Fruit fly (Drosophila melanogaster) whole organism, embryonic: ENCODE data around the gene Gfat2.

Experiments
- Abd-B ChIP-seq: fragments of 200-800 bp; sonication (Bioruptor generic); optimal IDR thresholded peaks from 2 replicates; lab custom pipeline; 2018; ENCODE audit warnings: missing biosample characterization, mild to moderate bottlenecking, missing genetic modification characterization, moderate library complexity
- Aef1 ChIP-seq: fragments of 200-800 bp; sonication (Bioruptor generic); IDR thresholded peaks from 3 replicates; pipeline ENCODE4 v1.3.6; 2022; ENCODE audit warnings: missing biosample characterization, missing genetic modification characterization
- Blimp-1 ChIP-seq: fragments of 200-800 bp; sonication (Bioruptor generic); optimal IDR thresholded peaks from 3 replicates; lab custom pipeline; 2018; ENCODE audit warnings: missing biosample characterization, missing genetic modification characterization, mild to moderate bottlenecking, moderate library complexity, missing genetic modification reagents
- Bteb2 ChIP-seq: fragments of 200-800 bp; sonication (Bioruptor generic); optimal IDR thresholded peaks from 2 replicates; lab custom pipeline; 2016; ENCODE audit warnings: missing biosample characterization, missing genetic modification characterization
- CG10321 ChIP-seq: fragments of 200-800 bp; sonication (Bioruptor generic); IDR thresholded peaks from 2 replicates; pipeline ENCODE4 v1.3.6; 2022; ENCODE audit warnings: missing biosample characterization, missing genetic modification characterization
- CG11085 ChIP-seq: fragments of 200-800 bp; sonication (Bioruptor generic); IDR thresholded peaks from 2 replicates; pipeline ENCODE4 v1.3.6; 2022; ENCODE audit warnings: missing biosample characterization, missing genetic modification characterization
- CG14710 ChIP-seq: fragments of 200-800 bp; sonication (Bioruptor generic); optimal IDR thresholded peaks from 3 replicates; lab custom pipeline; 2019; ENCODE audit warnings: missing biosample characterization, mild to moderate bottlenecking, missing genetic modification characterization, moderate library complexity
- CG14860 ChIP-seq: fragments of 200-800 bp; sonication (Bioruptor generic); IDR thresholded peaks from 3 replicates; pipeline ENCODE4 v1.3.6; 2022; ENCODE audit warnings: missing biosample characterization, missing genetic modification characterization; ENCODE audit not compliant: partially characterized antibody
- CG1529 ChIP-seq: fragments of 200-800 bp; sonication (Bioruptor generic); optimal IDR thresholded peaks from 3 replicates; lab custom pipeline; 2018; ENCODE audit warnings: missing biosample characterization, missing genetic modification characterization
- CG15696 ChIP-seq: fragments of 200-800 bp; sonication (Bioruptor generic); optimal IDR thresholded peaks from 2 replicates; lab custom pipeline; 2019; ENCODE audit warnings: missing biosample characterization, mild to moderate bottlenecking, missing genetic modification characterization, moderate library complexity
- CG17359 ChIP-seq: fragments of 200-800 bp; sonication (Bioruptor generic); optimal IDR thresholded peaks from 3 replicates; lab custom pipeline; 2018; ENCODE audit warnings: missing biosample characterization, mild to moderate bottlenecking, missing genetic modification characterization, moderate library complexity
- CG18599 ChIP-seq: fragments of 200-800 bp; sonication (Bioruptor generic); optimal IDR thresholded peaks from 3 replicates; lab custom pipeline; 2017; ENCODE audit warnings: missing biosample characterization, missing genetic modification characterization, mild to moderate bottlenecking, moderate library complexity, missing genetic modification reagents
- CG2889 ChIP-seq: fragments of 200-800 bp; sonication (Bioruptor generic); IDR thresholded peaks from 3 replicates; pipeline ENCODE4 v1.3.6; 2022; ENCODE audit warnings: missing biosample characterization, missing genetic modification characterization
- CG32767 ChIP-seq: fragments of 200-800 bp; sonication (Bioruptor generic); IDR thresholded peaks from 2 replicates; pipeline ENCODE4 v1.3.6; 2022; ENCODE audit warnings: missing biosample characterization, missing genetic modification characterization
- CG33213 ChIP-seq: fragments of 200-800 bp; sonication (Bioruptor generic); optimal IDR thresholded peaks from 3 replicates; lab custom pipeline; 2016; ENCODE audit warnings: missing biosample characterization, missing genetic modification characterization
- CG3995 ChIP-seq: fragments of 200-800 bp; sonication (Bioruptor generic); optimal IDR thresholded peaks from 3 replicates; lab custom pipeline; 2016; ENCODE audit warnings: missing biosample characterization, missing genetic modification characterization
- CG4282 ChIP-seq: fragments of 200-800 bp; sonication (Bioruptor generic); optimal IDR thresholded peaks from 2 replicates; lab custom pipeline; 2016; ENCODE audit warnings: missing biosample characterization, missing genetic modification characterization
- CG4730 ChIP-seq: fragments of 200-800 bp; sonication (Bioruptor generic); IDR thresholded peaks from 2 replicates; pipeline ENCODE4 v1.3.6; 2022; ENCODE audit warnings: missing biosample characterization, missing genetic modification characterization
- CG5953 ChIP-seq: fragments of 200-800 bp; sonication (Bioruptor generic); IDR thresholded peaks from 2 replicates; pipeline ENCODE4 v1.3.6; 2022; ENCODE audit warnings: missing biosample characterization, missing genetic modification characterization
- CG7928 ChIP-seq: fragments of 200-800 bp; sonication (Bioruptor generic); optimal IDR thresholded peaks from 2 replicates; lab custom pipeline; 2017; ENCODE audit warnings: missing biosample characterization, mild to moderate bottlenecking, missing genetic modification characterization
- CG8388 ChIP-seq: fragments of 200-800 bp; sonication (Bioruptor generic); optimal IDR thresholded peaks from 2 replicates; lab custom pipeline; 2019; ENCODE audit warnings: missing biosample characterization, mild to moderate bottlenecking, missing genetic modification characterization, moderate library complexity
- CG9215 ChIP-seq: fragments of 200-800 bp; sonication (Bioruptor generic); IDR thresholded peaks from 2 replicates; pipeline ENCODE4 v1.3.6; 2022; ENCODE audit warnings: missing biosample characterization, missing genetic modification characterization
- CG9817 ChIP-seq: fragments of 200-800 bp; sonication (Bioruptor generic); optimal IDR thresholded peaks from 2 replicates; lab custom pipeline; 2018; ENCODE audit warnings: missing biosample characterization, mild to moderate bottlenecking, missing genetic modification characterization, moderate library complexity
- CrebB ChIP-seq: fragments of 200-800 bp; sonication (Bioruptor generic); optimal IDR thresholded peaks from 3 replicates; lab custom pipeline; 2018; ENCODE audit warnings: missing biosample characterization, mild to moderate bottlenecking, missing genetic modification characterization
- D19A ChIP-seq: fragments of 200-800 bp; optimal IDR thresholded peaks from 3 replicates; lab custom pipeline; 2019; ENCODE audit warnings: missing biosample characterization, mild to moderate bottlenecking, missing genetic modification characterization, moderate library complexity
- Dad ChIP-seq: fragments of 200-800 bp; sonication (Bioruptor generic); optimal IDR thresholded peaks from 3 replicates; lab custom pipeline; 2016; ENCODE audit warnings: missing biosample characterization, missing genetic modification characterization
- Dip2 ChIP-seq: fragments of 200-800 bp; sonication (Bioruptor generic); IDR thresholded peaks from 2 replicates; pipeline ENCODE4 v1.3.6; 2022; ENCODE audit warnings: missing biosample characterization, missing genetic modification characterization
- E2f1 ChIP-seq: fragments of 200-800 bp; sonication (Bioruptor generic); IDR thresholded peaks from 2 replicates; pipeline ENCODE4 v1.3.6; 2022; ENCODE audit warnings: missing biosample characterization, missing genetic modification characterization
- Ets97D ChIP-seq: fragments of 200-800 bp; sonication (Bioruptor generic); optimal IDR thresholded peaks from 3 replicates; lab custom pipeline; 2016; ENCODE audit warnings: missing biosample characterization, missing genetic modification characterization
- Hr78 ChIP-seq, 2 experiments: fragments of 200-800 bp in 1 of 2; fragments of >200 bp in 1 of 2; sonication (Bioruptor generic) in 1 of 2; optimal IDR thresholded peaks; 2 replicates each; lab custom pipeline; 2017 to 2019; ENCODE audit warnings: missing biosample characterization in 2 of 2, missing genetic modification characterization in 2 of 2, mild to moderate bottlenecking in 1 of 2, moderate library complexity in 1 of 2
- Mes4 ChIP-seq: fragments of 200-800 bp; sonication (Bioruptor generic); optimal IDR thresholded peaks from 2 replicates; lab custom pipeline; 2016; ENCODE audit warnings: missing biosample characterization, missing genetic modification characterization
- Oli ChIP-seq: fragments of 200-800 bp; sonication (Bioruptor generic); optimal IDR thresholded peaks from 2 replicates; lab custom pipeline; 2018; ENCODE audit warnings: missing biosample characterization, mild to moderate bottlenecking, missing genetic modification characterization, moderate library complexity
- PHDP ChIP-seq: fragments of 200-800 bp; sonication (Bioruptor generic); optimal IDR thresholded peaks from 3 replicates; lab custom pipeline; 2018; ENCODE audit warnings: missing biosample characterization, mild to moderate bottlenecking, missing genetic modification characterization, moderate library complexity
- Ravus ChIP-seq: fragments of 200-800 bp; sonication (Bioruptor generic); IDR thresholded peaks from 2 replicates; pipeline ENCODE4 v1.3.6; 2022; ENCODE audit warnings: missing biosample characterization, missing genetic modification characterization
- TFAM ChIP-seq: fragments of 200-800 bp; sonication (Bioruptor generic); optimal IDR thresholded peaks from 2 replicates; lab custom pipeline; 2017; ENCODE audit warnings: missing biosample characterization, missing genetic modification characterization, inconsistent platforms
- Xbp1 ChIP-seq: fragments of 200-800 bp; sonication (Bioruptor generic); optimal IDR thresholded peaks from 3 replicates; lab custom pipeline; 2016; ENCODE audit warnings: missing biosample characterization, mild to moderate bottlenecking, missing genetic modification characterization
- ase ChIP-seq: fragments of 200-800 bp; sonication (Bioruptor generic); IDR thresholded peaks from 3 replicates; pipeline ENCODE4 v1.3.6; 2022; ENCODE audit warnings: missing biosample characterization, missing genetic modification characterization
- az2 ChIP-seq: fragments of 200-800 bp; sonication (Bioruptor generic); optimal IDR thresholded peaks from 3 replicates; lab custom pipeline; 2016; ENCODE audit warnings: missing biosample characterization, missing genetic modification characterization
- crc ChIP-seq: fragments of 200-800 bp; sonication (Bioruptor generic); optimal IDR thresholded peaks from 2 replicates; lab custom pipeline; 2016; ENCODE audit warnings: missing biosample characterization, missing genetic modification characterization
- ems ChIP-seq: fragments of 200-800 bp; sonication (Bioruptor generic); optimal IDR thresholded peaks from 3 replicates; lab custom pipeline; 2016; ENCODE audit warnings: missing biosample characterization, missing genetic modification characterization
- gsb ChIP-seq: fragments of 200-800 bp; sonication (Bioruptor generic); IDR thresholded peaks from 2 replicates; pipeline ENCODE4 v1.3.6; 2022; ENCODE audit warnings: missing biosample characterization, missing genetic modification characterization
- gsb-n ChIP-seq: fragments of 200-800 bp; sonication (Bioruptor generic); optimal IDR thresholded peaks from 3 replicates; lab custom pipeline; 2018; ENCODE audit warnings: missing biosample characterization, mild to moderate bottlenecking, missing genetic modification characterization
- jumu ChIP-seq: fragments of 200-800 bp; sonication (Bioruptor generic); optimal IDR thresholded peaks from 3 replicates; lab custom pipeline; 2016; ENCODE audit warnings: missing biosample characterization, missing genetic modification characterization
- klu ChIP-seq: fragments of 200-800 bp; sonication (Bioruptor generic); IDR thresholded peaks from 2 replicates; pipeline ENCODE4 v1.3.6; 2022; ENCODE audit warnings: missing biosample characterization, missing genetic modification characterization
- otp ChIP-seq: fragments of 200-800 bp; sonication (Bioruptor generic); IDR thresholded peaks from 3 replicates; pipeline ENCODE4, ENCODE4 v1.3.6; 2022; ENCODE audit warnings: missing biosample characterization, missing genetic modification characterization
- salm ChIP-seq: fragments of 200-800 bp; sonication (Bioruptor generic); optimal IDR thresholded peaks from 2 replicates; lab custom pipeline; 2018; ENCODE audit warnings: missing biosample characterization, mild to moderate bottlenecking, missing genetic modification characterization
- sd ChIP-seq: fragments of 200-800 bp; sonication (Bioruptor generic); optimal IDR thresholded peaks from 3 replicates; lab custom pipeline; 2018; ENCODE audit warnings: missing biosample characterization, mild to moderate bottlenecking, missing genetic modification characterization, moderate library complexity
- stwl ChIP-seq: fragments of 200-800 bp; sonication (Bioruptor generic); optimal IDR thresholded peaks from 3 replicates; lab custom pipeline; 2018; ENCODE audit warnings: missing biosample characterization, mild to moderate bottlenecking, missing genetic modification characterization, moderate library complexity
- tin ChIP-seq: fragments of 200-800 bp; sonication (Bioruptor generic); optimal IDR thresholded peaks from 3 replicates; lab custom pipeline; 2016; ENCODE audit warnings: missing biosample characterization, missing genetic modification characterization
- tup ChIP-seq: fragments of 200-800 bp; sonication (Bioruptor generic); optimal IDR thresholded peaks from 2 replicates; lab custom pipeline; 2016; ENCODE audit warnings: missing biosample characterization, mild to moderate bottlenecking, missing genetic modification characterization, moderate library complexity
- wdn ChIP-seq: fragments of 200-800 bp; sonication (Bioruptor generic); IDR thresholded peaks from 2 replicates; pipeline ENCODE4 v1.3.6; 2022; ENCODE audit warnings: missing biosample characterization, missing genetic modification characterization

Gfat2 gene

dm6 chr3R:28345287-28345686, 5.7 kb upstream of the Gfat2 start (continued):
- TF ChIP-seq Ravus (GFP tag; lab: Robert Waterston, UW) (no peak), wdn (GFP tag; lab: Robert Waterston, UW) (no peak), CG9817 (tag; lab: Kevin White, UChicago) (no peak), Dad (GFP tag; lab: Kevin White, UChicago) (no peak), tin (GFP tag; lab: Kevin White, UChicago) (peak; percentile 14), D19A (tag; lab: Kevin White, UChicago) (no peak), CG4730 (GFP tag; lab: Robert Waterston, UW) (no peak), Ets97D (peak; percentile 45), CG18599 (GFP tag; lab: Kevin White, UChicago) (no peak), CG5953 (GFP tag; lab: Robert Waterston, UW) (no peak), Hr78 (GFP tag; optimal IDR thresholded peaks at IDR 0.05; lab: Kevin White, UChicago) (no peak), Mes4 (GFP tag; lab: Kevin White, UChicago) (no peak), crc (GFP tag; lab: Kevin White, UChicago) (no peak), CG15696 (tag; lab: Kevin White, UChicago) (peak; percentile 31), stwl (tag; lab: Kevin White, UChicago) (peak; percentile 97), CG9215 (GFP tag; lab: Robert Waterston, UW) (no peak), CG11085 (GFP tag; lab: Robert Waterston, UW) (no peak), TFAM (no peak), gsb-n (tag; lab: Kevin White, UChicago) (no peak), otp (GFP tag; lab: Robert Waterston, UW) (no peak), CG7928 (GFP tag; lab: Kevin White, UChicago) (no peak), ase (GFP tag; lab: Robert Waterston, UW) (no peak), CG14710 (tag; lab: Kevin White, UChicago) (peak; percentile 49), Aef1 (no peak), klu (no peak), PHDP (tag; lab: Kevin White, UChicago) (no peak), Abd-B (no peak), E2f1 (GFP tag; lab: Robert Waterston, UW) (no peak), salm (tag; lab: Kevin White, UChicago) (no peak), CG1529 (GFP tag; lab: Kevin White, UChicago) (no peak), tup (no peak), gsb (GFP tag; lab: Robert Waterston, UW) (no peak), az2 (no peak), CG33213 (GFP tag; lab: Kevin White, UChicago) (peak; percentile 54), Bteb2 (GFP tag; lab: Kevin White, UChicago) (no peak), Dip2 (no peak), Xbp1 (peak; percentile 13), CG4282 (GFP tag; lab: Kevin White, UChicago) (no peak), CG17359 (tag; lab: Kevin White, UChicago) (no peak), ems (GFP tag; lab: Kevin White, UChicago) (no peak), jumu (GFP tag; lab: Kevin White, UChicago) (no peak), CG32767 (no peak), CG8388 (peak; percentile 32), sd (tag; lab: Kevin White, UChicago) (no peak), CrebB (tag; lab: Kevin White, UChicago) (no peak), CG10321 (no peak), Blimp-1 (GFP tag; lab: Kevin White, UChicago) (no peak), CG3995 (GFP tag; lab: Kevin White, UChicago) (no peak), Oli (no peak), CG2889 (no peak), CG14860 (GFP tag; lab: Robert Waterston, UW) (no peak)
